Fruit fly (Drosophila melanogaster): ENCODE data around the gene CG3708.

CG3708 gene

dm6 chrX:955873-956272, 26.0 kb upstream of the CG3708 start (continued):
- TF ChIP-seq CG6689 (GFP tag; IDR thresholded peaks at IDR 0.05) (peak; percentile 58), fd64A (GFP tag; optimal IDR thresholded peaks at IDR 0.05) (no peak), nerfin-1 (tag; optimal IDR thresholded peaks at IDR 0.05) (peak; percentile 26), CG7963 (GFP tag; IDR thresholded peaks at IDR 0.05; ENCODE audit: partially characterized antibody) (no peak), CG1792 (GFP tag; optimal IDR thresholded peaks at IDR 0.05) (peak; percentile 39), fd3F (GFP tag; optimal IDR thresholded peaks at IDR 0.05) (peak; percentile 30), CG13296 (GFP tag; optimal IDR thresholded peaks at IDR 0.05) (peak; percentile 25), Mes4 (GFP tag; optimal IDR thresholded peaks at IDR 0.05) (no peak), CG6854 (GFP tag; optimal IDR thresholded peaks at IDR 0.05) (peak; percentile 46), pum (GFP tag; optimal IDR thresholded peaks at IDR 0.05) (peak; percentile 51), CG13424 (tag; optimal IDR thresholded peaks at IDR 0.05) (peak; percentile 59), dmrt99B (tag; optimal IDR thresholded peaks at IDR 0.05) (peak; percentile 77), so (GFP tag; IDR thresholded peaks at IDR 0.05) (0 out of 3 replicates have a peak, but pooled peaks have one; percentile 21), Hmx (GFP tag; optimal IDR thresholded peaks at IDR 0.05) (no peak), fd102C (GFP tag; optimal IDR thresholded peaks at IDR 0.05) (no peak), wek (GFP tag; optimal IDR thresholded peaks at IDR 0.05) (peak; percentile 30), CG6813 (GFP tag; optimal IDR thresholded peaks at IDR 0.05) (peak; percentile 40), zfh2 (GFP tag; optimal IDR thresholded peaks at IDR 0.05) (peak; percentile 5), luna (GFP tag; optimal IDR thresholded peaks at IDR 0.05) (no peak), CG43689 (GFP tag; IDR thresholded peaks at IDR 0.05) (no peak), lmd (GFP tag; IDR thresholded peaks at IDR 0.05) (peak; percentile 73), cas (GFP tag; IDR thresholded peaks at IDR 0.05) (no peak), CG16779 (GFP tag; IDR thresholded peaks at IDR 0.05) (no peak), ab (GFP tag; optimal IDR thresholded peaks at IDR 0.05) (no peak), salm (tag; optimal IDR thresholded peaks at IDR 0.05) (no peak), CG3163 (GFP tag; optimal IDR thresholded peaks at IDR 0.05) (no peak), sug (tag; optimal IDR thresholded peaks at IDR 0.05) (no peak), zfh1 (GFP tag; IDR thresholded peaks at IDR 0.05) (peak; percentile 63; the same call in 1 of the 3 replicates), crol (GFP tag; IDR thresholded peaks at IDR 0.05) (0 out of 2 replicates have a peak, but pooled peaks have one; percentile 3), D19B (GFP tag; optimal IDR thresholded peaks at IDR 0.05) (no peak), CG8765 (GFP tag; IDR thresholded peaks at IDR 0.05) (no peak), gem (tag; optimal IDR thresholded peaks at IDR 0.05) (peak; percentile 71), sens-2 (GFP tag; IDR thresholded peaks at IDR 0.05) (no peak), unc-4 (GFP tag; IDR thresholded peaks at IDR 0.05; ENCODE audit: partially characterized antibody) (no peak), onecut (GFP tag; IDR thresholded peaks at IDR 0.05) (peak; percentile 45), CG18619 (GFP tag; optimal IDR thresholded peaks at IDR 0.05) (peak; percentile 47), D19A (tag; optimal IDR thresholded peaks at IDR 0.05) (peak; percentile 51), CG6765 (GFP tag; optimal IDR thresholded peaks at IDR 0.05) (no peak), CG9727 (GFP tag; optimal IDR thresholded peaks at IDR 0.05) (peak; percentile 11), slbo (GFP tag; IDR thresholded peaks at IDR 0.05) (peak; percentile 78), CG12155 (GFP tag; optimal IDR thresholded peaks at IDR 0.05) (no peak), dysf (GFP tag; IDR thresholded peaks at IDR 0.05) (peak; percentile 72), croc (GFP tag; conservative IDR thresholded peaks at IDR 0.05) (0 out of 3 replicates have a peak, but pooled peaks have one; percentile 30), run (tag; optimal IDR thresholded peaks at IDR 0.05) (peak; percentile 51), CG10209 (GFP tag; optimal IDR thresholded peaks at IDR 0.05) (peak; percentile 41), Optix (GFP tag; IDR thresholded peaks at IDR 0.05) (0 out of 3 replicates have a peak, but pooled peaks have one; percentile 65), CG33557 (GFP tag; optimal IDR thresholded peaks at IDR 0.05) (no peak), grn (GFP tag; optimal IDR thresholded peaks at IDR 0.05) (no peak), CG17829 (tag; optimal IDR thresholded peaks at IDR 0.05) (peak; percentile 23), CG14860 (GFP tag; IDR thresholded peaks at IDR 0.05; ENCODE audit: partially characterized antibody) (no peak), CG11696 (GFP tag; IDR thresholded peaks at IDR 0.05) (no peak)
